Worm (Caenorhabditis elegans) whole organism, L3 larva: ENCODE data around the gene ZK742.4.

Experiments
- egl-27 ChIP-seq: sonication (generic microtip); optimal IDR thresholded peaks from 4 replicates; lab custom pipeline; 2017; ENCODE audit warnings: missing biosample characterization, missing genetic modification reagents, missing genetic modification characterization
- unc-39 ChIP-seq: sonication (generic microtip); optimal IDR thresholded peaks from 4 replicates; lab custom pipeline; 2017; ENCODE audit warnings: missing biosample characterization, missing genetic modification characterization

DNA sequence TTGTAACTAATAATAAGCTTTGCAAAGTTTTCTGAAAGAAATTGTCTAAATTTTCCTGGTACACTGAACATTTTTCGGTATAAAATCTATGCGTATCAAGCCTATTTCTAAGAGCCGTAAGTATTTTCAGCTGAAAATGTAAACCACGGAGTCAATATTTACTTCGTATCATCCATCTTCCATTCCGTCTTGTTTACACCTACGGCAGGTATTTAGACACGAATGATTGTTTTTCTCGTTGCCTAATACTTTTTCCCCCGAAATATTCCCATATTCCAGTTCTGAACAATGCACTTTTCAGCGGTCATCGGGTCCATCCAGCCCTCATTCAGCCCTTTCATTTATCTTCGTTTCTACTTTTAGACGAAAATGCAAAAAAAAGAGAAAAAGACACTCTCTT is 36.1 kb upstream of the ZK742.4 start:
- TF ChIP-seq egl-27 (tag; lab: Kevin White, UChicago) (no peak), unc-39 (tag; lab: Kevin White, UChicago) (no peak)
